Worm (Caenorhabditis elegans) whole organism, L2 larva: ENCODE measurements around the gene F53C11.1.

Source experiments
- R02D3.7 ChIP-seq: fragments of 150-350 bp; optimal IDR thresholded peaks from 2 replicates; lab custom pipeline; 2014; ENCODE audit warnings: missing biosample characterization, missing genetic modification characterization
- ZK546.5 ChIP-seq: sonication (generic microtip); optimal IDR thresholded peaks from 2 replicates; lab custom pipeline; 2017; ENCODE audit warnings: missing biosample characterization, missing genetic modification characterization
- ceh-82 ChIP-seq: fragments of 150-350 bp; optimal IDR thresholded peaks from 2 replicates; lab custom pipeline; 2014; ENCODE audit warnings: missing biosample characterization, missing genetic modification characterization
- elt-1 ChIP-seq: fragments of 150-350 bp; optimal IDR thresholded peaks from 2 replicates; lab custom pipeline; 2014; ENCODE audit warnings: missing biosample characterization, missing genetic modification characterization
- fos-1 ChIP-seq: fragments of 150-350 bp; optimal IDR thresholded peaks from 2 replicates; lab custom pipeline; 2014; ENCODE audit warnings: missing biosample characterization, missing genetic modification characterization
- gmeb-1 ChIP-seq: fragments of 150-350 bp; optimal IDR thresholded peaks from 2 replicates; lab custom pipeline; 2014; ENCODE audit warnings: missing biosample characterization, missing genetic modification characterization
- lin-13 ChIP-seq: fragments of 150-350 bp; optimal IDR thresholded peaks from 2 replicates; lab custom pipeline; 2014; ENCODE audit warnings: missing biosample characterization, missing genetic modification reagents, missing genetic modification characterization
- lsy-2 ChIP-seq, 2 experiments: fragments of 150-350 bp in 1 of 2; sonication (generic microtip) in 1 of 2; optimal IDR thresholded peaks; 2 replicates each; lab custom pipeline; 2014 to 2017; ENCODE audit warnings: missing biosample characterization in 2 of 2, missing genetic modification characterization in 2 of 2
- nhr-10 ChIP-seq: sonication (generic microtip); optimal IDR thresholded peaks from 2 replicates; lab custom pipeline; 2017; ENCODE audit warnings: missing biosample characterization, missing genetic modification characterization
- nhr-11 ChIP-seq: fragments of 150-350 bp; optimal IDR thresholded peaks from 2 replicates; lab custom pipeline; 2014; ENCODE audit warnings: missing biosample characterization, missing genetic modification characterization
- nhr-237 ChIP-seq: fragments of 150-350 bp; optimal IDR thresholded peaks from 2 replicates; lab custom pipeline; 2014; ENCODE audit warnings: missing biosample characterization, missing genetic modification characterization
- sem-4 ChIP-seq: fragments of 150-350 bp; optimal IDR thresholded peaks from 2 replicates; lab custom pipeline; 2014; ENCODE audit warnings: missing biosample characterization, missing genetic modification reagents, missing genetic modification characterization
- skn-1 ChIP-seq: sonication (generic microtip); optimal IDR thresholded peaks from 2 replicates; lab custom pipeline; 2017; ENCODE audit warnings: missing biosample characterization, missing genetic modification characterization
- sma-3 ChIP-seq: sonication (generic microtip); optimal IDR thresholded peaks from 2 replicates; lab custom pipeline; 2016; ENCODE audit warnings: missing genetic modification reagents, missing genetic modification characterization, missing compliant biosample characterization
- sma-9 ChIP-seq, 2 experiments: fragments of 150-350 bp in 1 of 2; sonication (generic microtip) in 1 of 2; optimal IDR thresholded peaks; 2 replicates each; lab custom pipeline; 2014 to 2016; ENCODE audit warnings: missing genetic modification characterization in 2 of 2, mild to moderate bottlenecking in 1 of 2, missing biosample characterization in 1 of 2, missing compliant biosample characterization in 1 of 2, missing genetic modification reagents in 1 of 2, moderate library complexity in 1 of 2
- ztf-4 ChIP-seq: fragments of 150-350 bp; optimal IDR thresholded peaks from 2 replicates; lab custom pipeline; 2014; ENCODE audit warnings: missing biosample characterization, missing genetic modification characterization

F53C11.1 gene

DNA sequence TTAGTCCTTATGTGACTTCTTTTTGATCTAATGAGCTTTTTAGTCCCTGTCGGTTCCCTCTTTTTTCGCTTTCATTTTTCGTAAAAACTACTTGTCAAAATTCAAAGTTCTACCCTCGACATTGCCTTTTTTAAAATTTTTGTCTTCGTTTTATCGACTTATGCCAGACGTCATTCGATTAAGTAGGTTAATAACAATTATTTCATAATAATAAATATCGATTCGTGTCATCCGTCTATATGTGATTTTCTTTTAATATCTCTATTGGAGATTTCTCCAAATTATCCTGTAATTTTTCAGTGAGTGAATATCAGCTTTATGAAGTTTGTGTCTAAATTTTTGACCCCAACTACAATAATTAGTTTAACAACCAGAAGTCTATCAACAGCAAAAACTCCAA is 47.2 kb downstream of the F53C11.1 start, which contains the start of gene hpo-31:
hpo-31 (plus strand) TSS at position 301 of the 400 bp plus-strand sequence.
- TF ChIP-seq lsy-2 (tag; optimal IDR thresholded peaks at IDR 0.05; lab: Kevin White, UChicago) (no peak), ztf-4 (tag; lab: Kevin White, UChicago) (no peak), gmeb-1 (tag; lab: Kevin White, UChicago) (no peak), fos-1 (no peak), ceh-82 (tag; lab: Kevin White, UChicago) (no peak), lin-13 (GFP tag; lab: Kevin White, UChicago) (no peak), R02D3.7 (tag; lab: Kevin White, UChicago) (no peak), sma-9 (GFP tag; optimal IDR thresholded peaks at IDR 0.05; lab: Kevin White, UChicago) (no peak), sma-9 (tag; optimal IDR thresholded peaks at IDR 0.05; lab: Kevin White, UChicago) (no peak), sma-3 (GFP tag; lab: Kevin White, UChicago) (no peak), elt-1 (tag; lab: Kevin White, UChicago) (no peak), ZK546.5 (tag; lab: Kevin White, UChicago) (no peak), sem-4 (no peak), skn-1 (tag; lab: Kevin White, UChicago) (no peak), nhr-11 (tag; lab: Kevin White, UChicago) (no peak), nhr-237 (tag; lab: Kevin White, UChicago) (no peak), nhr-10 (no peak)
